Fruit fly (Drosophila melanogaster): ENCODE data around the gene SF1.

Gene SF1

dm6 chr3R:17501108-17501507 is 39.1 kb upstream of the SF1 start (continued):
- TF ChIP-seq CG17829 (tag; optimal IDR thresholded peaks at IDR 0.05) (no peak), rib (GFP tag; IDR thresholded peaks at IDR 0.05) (no peak), fd96Cb (tag; optimal IDR thresholded peaks at IDR 0.05) (no peak), Gug (GFP tag; IDR thresholded peaks at IDR 0.05) (0 out of 4 replicates have a peak, but pooled peaks have one; percentile 16), CG14860 (GFP tag; IDR thresholded peaks at IDR 0.05; ENCODE audit: partially characterized antibody) (no peak), CG4282 (GFP tag; optimal IDR thresholded peaks at IDR 0.05) (no peak), sisA (GFP tag; IDR thresholded peaks at IDR 0.05) (no peak), ac (GFP tag; optimal IDR thresholded peaks at IDR 0.05) (no peak), CG12744 (GFP tag; optimal IDR thresholded peaks at IDR 0.05) (no peak), H2.0 (GFP tag; IDR thresholded peaks at IDR 0.05) (0 out of 2 replicates have a peak, but pooled peaks have one; percentile 7), wek (GFP tag; optimal IDR thresholded peaks at IDR 0.05) (no peak), CG9727 (GFP tag; optimal IDR thresholded peaks at IDR 0.05) (no peak), Hr51 (GFP tag; optimal IDR thresholded peaks at IDR 0.05) (peak in 1 of 2 experiments; percentile 3), Meics (GFP tag; optimal IDR thresholded peaks at IDR 0.05) (no peak), BEAF-32 (GFP tag; optimal IDR thresholded peaks at IDR 0.05) (no peak), insv (GFP tag; optimal IDR thresholded peaks at IDR 0.05) (no peak), CG7786 (GFP tag; optimal IDR thresholded peaks at IDR 0.05) (no peak), CG8388 (GFP tag; optimal IDR thresholded peaks at IDR 0.05) (no peak), slbo (GFP tag; IDR thresholded peaks at IDR 0.05) (no peak), Dp (GFP tag; optimal IDR thresholded peaks at IDR 0.05) (no peak), bsh (GFP tag; optimal IDR thresholded peaks at IDR 0.05) (peak in 1 of 2 experiments; percentile 10), CG2120 (GFP tag; optimal IDR thresholded peaks at IDR 0.05) (peak; percentile 21), CG11723 (GFP tag; optimal IDR thresholded peaks at IDR 0.05) (no peak), D19A (tag; optimal IDR thresholded peaks at IDR 0.05) (no peak), mam (GFP tag; optimal IDR thresholded peaks at IDR 0.05) (no peak), shn (GFP tag; optimal IDR thresholded peaks at IDR 0.05) (no peak), CG12155 (GFP tag; optimal IDR thresholded peaks at IDR 0.05) (no peak), CG11560 (tag; IDR thresholded peaks at IDR 0.05) (no peak), Ets65A (GFP tag) (peak; percentile 68), chinmo (GFP tag; IDR thresholded peaks at IDR 0.05; ENCODE audit: partially characterized antibody) (no peak), Dad (GFP tag; optimal IDR thresholded peaks at IDR 0.05) (no peak), zen2 (GFP tag; IDR thresholded peaks at IDR 0.05; ENCODE audit: partially characterized antibody) (no peak), gsb (GFP tag; IDR thresholded peaks at IDR 0.05) (no peak), Atf6 (GFP tag; IDR thresholded peaks at IDR 0.05) (peak; percentile 12; the same call in 1 of the 2 replicates), Sox102F (GFP tag; optimal IDR thresholded peaks at IDR 0.05) (peak; percentile 9), cg (GFP tag; optimal IDR thresholded peaks at IDR 0.05) (no peak), Trl (optimal IDR thresholded peaks at IDR 0.05) (no peak), Trl (GFP tag; optimal IDR thresholded peaks at IDR 0.05) (no peak), Eip74EF (GFP tag; optimal IDR thresholded peaks at IDR 0.05) (no peak), CG7839 (tag; optimal IDR thresholded peaks at IDR 0.05) (peak; percentile 8), CG33557 (GFP tag; optimal IDR thresholded peaks at IDR 0.05) (no peak), Fer2 (tag; optimal IDR thresholded peaks at IDR 0.05) (no peak), dan (GFP tag; IDR thresholded peaks at IDR 0.05) (0 out of 2 replicates have a peak, but pooled peaks have one; percentile 3), CG11504 (tag; optimal IDR thresholded peaks at IDR 0.05) (peak; percentile 20), Opbp (GFP tag; IDR thresholded peaks at IDR 0.05; ENCODE audit: partially characterized antibody) (no peak), Blimp-1 (GFP tag; optimal IDR thresholded peaks at IDR 0.05) (no peak), zfh1 (GFP tag; IDR thresholded peaks at IDR 0.05) (0 out of 3 replicates have a peak, but pooled peaks have one; percentile 16), prd (optimal IDR thresholded peaks at IDR 0.05) (no peak), prd (GFP tag; IDR thresholded peaks at IDR 0.05) (peak; percentile 27; the same call in 1 of the 3 replicates), pros (GFP tag; optimal IDR thresholded peaks at IDR 0.05) (no peak)
